Fruit fly (Drosophila melanogaster) whole organism, wandering third instar larva: ENCODE data around the gene CG6870.

ENCODE experiments used
- CG9705 ChIP-seq: fragments of 200-800 bp; sonication (Bioruptor generic); optimal IDR thresholded peaks from 2 replicates; lab custom pipeline; 2018; ENCODE audit warnings: missing biosample characterization, mild to moderate bottlenecking, missing genetic modification characterization
- CrebA ChIP-seq: fragments of 200-800 bp; sonication (Bioruptor generic); optimal IDR thresholded peaks from 2 replicates; lab custom pipeline; 2016; ENCODE audit warnings: missing biosample characterization, mild to moderate bottlenecking, missing genetic modification characterization, borderline replicate concordance
- Hr78 ChIP-seq: fragments of >200 bp; optimal IDR thresholded peaks from 2 replicates; lab custom pipeline; 2017; ENCODE audit warnings: missing biosample characterization, missing genetic modification characterization
- Jra ChIP-seq: sonication (Bioruptor generic); optimal IDR thresholded peaks from 2 replicates; lab custom pipeline; 2016; ENCODE audit warnings: missing biosample characterization, missing genetic modification characterization
- N ChIP-seq: fragments of >200 bp; optimal IDR thresholded peaks from 2 replicates; lab custom pipeline; 2018; ENCODE audit warnings: missing biosample characterization, missing external identifiers, missing genetic modification characterization
- h ChIP-seq: fragments of 200-800 bp; sonication (Bioruptor generic); optimal IDR thresholded peaks from 3 replicates; lab custom pipeline; 2016; ENCODE audit warnings: missing biosample characterization, mild to moderate bottlenecking, missing genetic modification characterization
- pan ChIP-seq: fragments of >200 bp; optimal IDR thresholded peaks from 2 replicates; lab custom pipeline; 2017
- psq ChIP-seq: fragments of 200-800 bp; sonication (Bioruptor generic); optimal IDR thresholded peaks from 3 replicates; lab custom pipeline; 2017; ENCODE audit warnings: missing biosample characterization, mild to moderate bottlenecking, missing genetic modification characterization, moderate library complexity
- sage ChIP-seq: fragments of 200-800 bp; sonication (Bioruptor generic); optimal IDR thresholded peaks from 2 replicates; lab custom pipeline; 2016; ENCODE audit warnings: missing biosample characterization, mild to moderate bottlenecking, missing genetic modification characterization
- usp ChIP-seq: fragments of >200 bp; optimal IDR thresholded peaks from 2 replicates; lab custom pipeline; 2017; ENCODE audit warnings: missing biosample characterization, missing genetic modification characterization

DNA sequence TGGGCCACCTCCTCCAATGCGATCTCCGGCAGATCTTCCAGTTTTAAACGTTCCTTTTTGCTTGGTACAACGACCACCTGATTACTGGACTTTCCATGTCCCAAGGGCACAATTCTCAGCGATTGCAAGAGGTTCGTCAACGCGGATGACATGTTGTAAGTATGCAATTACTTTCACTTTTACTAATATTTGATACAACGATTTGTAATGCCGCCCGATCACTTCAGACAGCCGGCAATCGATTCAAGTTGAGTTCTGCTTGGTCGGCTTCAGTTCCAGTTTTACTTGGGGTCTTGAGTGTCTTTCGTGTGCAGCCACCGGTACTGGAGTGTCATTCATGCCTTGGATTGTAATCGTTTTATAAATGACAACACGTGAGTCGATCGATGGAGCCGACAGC is at the start of gene CG6870, which contains the start of gene Sytalpha:
- TF ChIP-seq pan (no peak), CrebA (GFP tag; lab: Kevin White, UChicago) (no peak), psq (no peak), N (no peak), Hr78 (GFP tag; lab: Kevin White, UChicago) (no peak), CG9705 (GFP tag; lab: Kevin White, UChicago) (no peak), h (GFP tag; lab: Kevin White, UChicago) (no peak), usp (GFP tag; lab: Kevin White, UChicago) (no peak), Jra (GFP tag; lab: Kevin White, UChicago) (no peak), sage (no peak)
